Worm (Caenorhabditis elegans) whole organism, young adult: ENCODE measurements around the gene R01H2.8.

Experiments used
- D2030.7 ChIP-seq: fragments of 200-800 bp; sonication (Bioruptor generic); IDR thresholded peaks from 2 replicates; pipeline ENCODE4 v1.3.6; 2022; ENCODE audit warnings: missing genetic modification reagents, missing genetic modification characterization, missing compliant biosample characterization
- Y56A3A.18 ChIP-seq: fragments of 200-800 bp; sonication (Bioruptor generic); IDR thresholded peaks from 2 replicates; pipeline ENCODE4 v1.3.6; 2022; ENCODE audit warnings: missing genetic modification reagents, missing genetic modification characterization, missing compliant biosample characterization
- lag-1 ChIP-seq: fragments of 200-800 bp; sonication (Bioruptor generic); IDR thresholded peaks from 2 replicates; pipeline ENCODE4 v1.3.6; 2022; ENCODE audit warnings: missing genetic modification reagents, missing genetic modification characterization, missing compliant biosample characterization
- mxl-1 ChIP-seq: sonication (generic microtip); optimal IDR thresholded peaks from 2 replicates; lab custom pipeline; 2016; ENCODE audit warnings: missing genetic modification characterization, missing compliant biosample characterization
- pha-4 ChIP-seq: fragments of 150-350 bp; sonication (generic microtip); optimal IDR thresholded peaks from 2 replicates; lab custom pipeline; 2014; ENCODE audit warnings: missing biosample characterization, missing genetic modification reagents, missing genetic modification characterization
- sptf-2 ChIP-seq: fragments of 200-800 bp; sonication (Bioruptor generic); optimal IDR thresholded peaks from 2 replicates; lab custom pipeline; 2018; ENCODE audit warnings: mild to moderate bottlenecking, missing genetic modification characterization, missing compliant biosample characterization

DNA sequence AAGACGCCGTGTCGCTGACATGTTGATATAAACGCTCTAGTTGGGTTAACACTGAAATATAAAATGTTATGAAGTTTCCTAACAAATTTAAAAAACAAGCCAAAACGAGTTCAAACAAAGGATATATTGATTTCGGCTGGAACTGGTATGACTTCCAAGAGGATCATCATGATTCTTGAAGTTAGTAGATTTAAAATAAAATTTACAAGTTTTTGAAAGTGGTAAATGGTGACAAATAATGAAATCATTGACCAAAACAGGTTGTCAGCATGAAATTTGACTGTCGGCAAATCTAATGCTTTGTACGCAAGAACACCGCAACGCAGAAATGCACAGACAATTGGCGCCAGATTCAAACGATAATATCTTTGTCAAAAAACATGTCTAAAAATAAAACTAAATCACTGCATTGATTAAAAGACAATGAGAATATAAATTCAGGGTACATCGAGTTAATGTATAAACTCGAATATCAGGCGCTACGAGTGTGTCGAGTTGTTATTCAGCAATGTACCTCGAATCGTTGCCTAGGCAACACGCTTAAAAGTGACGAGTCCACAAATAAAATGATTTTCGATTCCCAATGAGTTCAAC is at the start of gene R01H2.8, which contains the start of gene ubc-18:
- TF ChIP-seq pha-4 (tag; lab: Kevin White, UChicago) = no peak
- no peak for TF ChIP-seq lag-1 (GFP tag; lab: Robert Waterston, UW)
- no peak for TF ChIP-seq sptf-2 (GFP tag; lab: Kevin White, UChicago)
- TF ChIP-seq mxl-1 (tag; lab: Kevin White, UChicago) = no peak
- no peak for TF ChIP-seq D2030.7 (GFP tag; lab: Robert Waterston, UW)
- no peak for TF ChIP-seq Y56A3A.18
